Worm (Caenorhabditis elegans): ENCODE measurements around the gene pfn-2.
A peak's percentile ranks its signal among the peaks of the same experiment; 100 is the strongest.

Gene pfn-2

ce11 chrX:5354022-5354876 is at the start of gene pfn-2:
TSS of gene pfn-2 (minus strand) at chrX:5354072.
- TF ChIP-seq athp-1 (tag; optimal IDR thresholded peaks at IDR 0.05) (no peak), mes-4 (tag; optimal IDR thresholded peaks at IDR 0.05) (no peak), F52B5.7 (tag; optimal IDR thresholded peaks at IDR 0.05) (peak; percentile 16), ceh-100 (GFP tag; IDR thresholded peaks at IDR 0.05) (no peak), lin-26 (GFP tag; IDR thresholded peaks at IDR 0.05) (no peak), madf-10 (tag; optimal IDR thresholded peaks at IDR 0.05) (no peak), lin-35 (GFP tag; optimal IDR thresholded peaks at IDR 0.05) (no peak), unc-62 (GFP tag; optimal IDR thresholded peaks at IDR 0.05) (no peak), F37B4.10 (GFP tag; IDR thresholded peaks at IDR 0.05) (0 out of 2 replicates have a peak, but pooled peaks have one; percentile 77), F39B2.1 (GFP tag; IDR thresholded peaks at IDR 0.05) (no peak), F55B11.4 (tag; optimal IDR thresholded peaks at IDR 0.05; ENCODE audit: borderline replicate concordance, insufficient read depth) (no peak), Y79H2A.3 (GFP tag; conservative IDR thresholded peaks at IDR 0.05) (no peak), gei-17 (GFP tag; optimal IDR thresholded peaks at IDR 0.05) (peak; percentile 53), aptf-2 (GFP tag; conservative IDR thresholded peaks at IDR 0.05) (no peak), snpc-3.4 (tag; optimal IDR thresholded peaks at IDR 0.05) (no peak), lsl-1 (GFP tag; optimal IDR thresholded peaks at IDR 0.05) (no peak), dox-1 (GFP tag; IDR thresholded peaks at IDR 0.05) (peak; percentile 58; the same call in 1 of the 2 replicates), F22D6.2 (tag; optimal IDR thresholded peaks at IDR 0.05) (no peak), him-1 (tag; optimal IDR thresholded peaks at IDR 0.05) (no peak), ceh-79 (tag; optimal IDR thresholded peaks at IDR 0.05) (no peak), let-526 (GFP tag; IDR thresholded peaks at IDR 0.05) (no peak), B0019.2 (GFP tag; conservative IDR thresholded peaks at IDR 0.05) (no peak), egrh-3 (GFP tag; IDR thresholded peaks at IDR 0.05) (peak; percentile 83; the same call in 1 of the 2 replicates), lsy-27 (tag; optimal IDR thresholded peaks at IDR 0.05; ENCODE audit: borderline replicate concordance, insufficient read depth) (no peak), F23B12.7 (tag; optimal IDR thresholded peaks at IDR 0.05; ENCODE audit: insufficient read depth) (no peak), mel-28 (tag; optimal IDR thresholded peaks at IDR 0.05; ENCODE audit: borderline replicate concordance) (no peak), K12H6.12 (tag; optimal IDR thresholded peaks at IDR 0.05) (peak; percentile 13), hrde-1 (tag; optimal IDR thresholded peaks at IDR 0.05; ENCODE audit: borderline replicate concordance) (no peak), nfyb-1 (GFP tag; IDR thresholded peaks at IDR 0.05) (peak; percentile 69), B0035.1 (tag; optimal IDR thresholded peaks at IDR 0.05) (no peak), repo-1 (tag; optimal IDR thresholded peaks at IDR 0.05) (no peak), pha-4 (tag; optimal IDR thresholded peaks at IDR 0.05) (no peak), Y67H2A.10 (GFP tag; conservative IDR thresholded peaks at IDR 0.05) (no peak), madf-3 (GFP tag; IDR thresholded peaks at IDR 0.05) (no peak), atf-7 (tag; optimal IDR thresholded peaks at IDR 0.05) (no peak), tlf-1 (GFP tag; optimal IDR thresholded peaks at IDR 0.05) (no peak), C17E4.6 (GFP tag; IDR thresholded peaks at IDR 0.05) (no peak), ceh-27 (GFP tag; optimal IDR thresholded peaks at IDR 0.05) (peak; percentile 37), ama-1 (optimal IDR thresholded peaks at IDR 0.05) (no peak), ama-1 (GFP tag; optimal IDR thresholded peaks at IDR 0.05) (no peak), lin-54 (GFP tag; optimal IDR thresholded peaks at IDR 0.05) (no peak), attf-5 (GFP tag; optimal IDR thresholded peaks at IDR 0.05) (peak; percentile 8), hmg-1.2 (GFP tag; IDR thresholded peaks at IDR 0.05) (no peak), F33H1.4 (GFP tag; IDR thresholded peaks at IDR 0.05) (no peak), xnd-1 (tag; optimal IDR thresholded peaks at IDR 0.05) (no peak), ztf-26 (tag; optimal IDR thresholded peaks at IDR 0.05) (no peak), zim-3 (tag; optimal IDR thresholded peaks at IDR 0.05) (no peak)

All from whole organism, young adult.